Worm (Caenorhabditis elegans): ENCODE measurements around the gene srg-11.

ce11 chrIII:4657386-4657785 is 22.4 kb upstream of the srg-11 start:
- TF ChIP-seq W03F9.2 (tag; optimal IDR thresholded peaks at IDR 0.05) (no peak), him-1 (tag; optimal IDR thresholded peaks at IDR 0.05) (no peak), dao-5 (tag; optimal IDR thresholded peaks at IDR 0.05) (no peak)

Data from whole organism, L4/young adult.